Worm (Caenorhabditis elegans) whole organism, L4 larva: Measurements from ENCODE around the gene C17G1.5.
A peak's percentile ranks its signal among the peaks of the same experiment; 100 is the strongest.

ENCODE experiments used
- T26A8.4 ChIP-seq: fragments of 200-800 bp; sonication (Bioruptor generic); IDR thresholded peaks from 2 replicates; pipeline ENCODE4 v1.3.6; 2022; ENCODE audit warnings: missing genetic modification characterization, missing compliant biosample characterization
- Y48G9A.11 ChIP-seq: fragments of 200-800 bp; sonication (Bioruptor generic); IDR thresholded peaks from 2 replicates; pipeline ENCODE4 v1.3.6; 2022; ENCODE audit warnings: missing genetic modification reagents, missing genetic modification characterization, missing compliant biosample characterization
- Y5F2A.4 ChIP-seq: fragments of 200-800 bp; sonication (Bioruptor generic); optimal IDR thresholded peaks from 2 replicates; lab custom pipeline; 2018; ENCODE audit warnings: mild to moderate bottlenecking, missing genetic modification characterization, missing compliant biosample characterization
- ZK337.2 ChIP-seq: fragments of 200-800 bp; sonication (Bioruptor generic); IDR thresholded peaks from 2 replicates; pipeline ENCODE4 v1.3.6; 2022; ENCODE audit warnings: missing genetic modification reagents, missing genetic modification characterization, missing compliant biosample characterization
- aha-1 ChIP-seq: fragments of 150-350 bp; peaks from one replicate; lab custom pipeline; 2014; ENCODE audit warnings: missing biosample characterization, missing genetic modification characterization
- attf-4 ChIP-seq: sonication (generic microtip); optimal IDR thresholded peaks from 3 replicates; lab custom pipeline; 2017; ENCODE audit warnings: missing biosample characterization, missing genetic modification characterization
- ceh-20 ChIP-seq: fragments of 200-800 bp; sonication (Bioruptor generic); IDR thresholded peaks from 2 replicates; pipeline ENCODE4 v1.3.6; 2022; ENCODE audit warnings: missing genetic modification reagents, missing genetic modification characterization, missing compliant biosample characterization
- ceh-28 ChIP-seq: fragments of 150-350 bp; optimal IDR thresholded peaks from 2 replicates; lab custom pipeline; 2014; ENCODE audit warnings: missing biosample characterization, missing genetic modification reagents, missing genetic modification characterization
- ceh-44 ChIP-seq: fragments of 200-800 bp; sonication (Bioruptor generic); IDR thresholded peaks from 2 replicates; pipeline ENCODE4 v1.3.6; 2022; ENCODE audit warnings: missing genetic modification reagents, missing genetic modification characterization, missing compliant biosample characterization
- ceh-62 ChIP-seq: sonication (generic microtip); optimal IDR thresholded peaks from 2 replicates; lab custom pipeline; 2017; ENCODE audit warnings: missing biosample characterization, missing genetic modification characterization
- ces-1 ChIP-seq: fragments of 150-350 bp; sonication (generic microtip); optimal IDR thresholded peaks from 4 replicates; lab custom pipeline; 2014; ENCODE audit warnings: missing biosample characterization, missing genetic modification reagents, missing genetic modification characterization
- ctbp-1 ChIP-seq: fragments of 200-800 bp; sonication (Bioruptor generic); IDR thresholded peaks from 2 replicates; pipeline ENCODE4 v1.3.6; 2022; ENCODE audit warnings: missing genetic modification reagents, missing genetic modification characterization, missing compliant biosample characterization
- daf-16 ChIP-seq, 3 experiments: sonication (generic microtip); optimal IDR thresholded peaks; 2 replicates each; lab custom pipeline; 2016 to 2017; ENCODE audit warnings: missing genetic modification characterization in 3 of 3, missing genetic modification reagents in 3 of 3, mild to moderate bottlenecking in 2 of 3, missing compliant biosample characterization in 2 of 3, missing biosample characterization in 1 of 3, moderate library complexity in 1 of 3
- dmd-9 ChIP-seq: fragments of 200-800 bp; sonication (Bioruptor generic); IDR thresholded peaks from 2 replicates; pipeline ENCODE4 v1.3.6; 2022; ENCODE audit warnings: missing genetic modification reagents, missing genetic modification characterization, missing compliant biosample characterization
- dve-1 ChIP-seq: sonication (generic microtip); optimal IDR thresholded peaks from 2 replicates; lab custom pipeline; 2017; ENCODE audit warnings: antibody characterized with exemption, mild to moderate bottlenecking, missing genetic modification characterization, missing compliant biosample characterization; ENCODE audit not compliant: insufficient read depth
- egl-27 ChIP-seq: sonication (generic microtip); optimal IDR thresholded peaks from 3 replicates; lab custom pipeline; 2017; ENCODE audit warnings: missing biosample characterization, missing genetic modification reagents, missing genetic modification characterization
- fkh-10 ChIP-seq: fragments of 150-350 bp; optimal IDR thresholded peaks from 2 replicates; lab custom pipeline; 2014; ENCODE audit warnings: missing biosample characterization, missing genetic modification reagents, missing genetic modification characterization
- hlh-30 ChIP-seq: sonication (generic microtip); optimal IDR thresholded peaks from 2 replicates; lab custom pipeline; 2017; ENCODE audit warnings: antibody characterized with exemption, mild to moderate bottlenecking, missing genetic modification characterization, missing compliant biosample characterization; ENCODE audit not compliant: insufficient read depth
- hmg-1.1 ChIP-seq: fragments of 200-800 bp; sonication (Bioruptor generic); IDR thresholded peaks from 2 replicates; pipeline ENCODE4 v1.3.6; 2022; ENCODE audit warnings: missing genetic modification reagents, missing genetic modification characterization, missing compliant biosample characterization
- jun-1 ChIP-seq: fragments of 150-350 bp; optimal IDR thresholded peaks from 2 replicates; lab custom pipeline; 2014; ENCODE audit warnings: missing biosample characterization, missing genetic modification reagents, missing genetic modification characterization
- lin-39 ChIP-seq: fragments of 150-350 bp; optimal IDR thresholded peaks from 2 replicates; lab custom pipeline; 2014; ENCODE audit warnings: missing biosample characterization, missing genetic modification reagents, missing genetic modification characterization
- lsy-2 ChIP-seq, 2 experiments: fragments of 150-350 bp in 1 of 2; sonication (generic microtip) in 1 of 2; optimal IDR thresholded peaks; 2 replicates each; lab custom pipeline; 2014 to 2017; ENCODE audit warnings: missing biosample characterization in 2 of 2, missing genetic modification characterization in 2 of 2
- madf-5 ChIP-seq, 2 experiments: fragments of 200-800 bp; sonication (Bioruptor generic); IDR thresholded peaks; 2 replicates each; pipeline ENCODE4 v1.3.6; 2022; ENCODE audit warnings: missing compliant biosample characterization in 2 of 2, missing genetic modification characterization in 2 of 2
- mdt-29 ChIP-seq: fragments of 200-800 bp; sonication (Bioruptor generic); IDR thresholded peaks from 2 replicates; pipeline ENCODE4 v1.3.6; 2022; ENCODE audit warnings: missing genetic modification reagents, missing genetic modification characterization, missing compliant biosample characterization
- mep-1 ChIP-seq: fragments of 150-350 bp; sonication (generic microtip); optimal IDR thresholded peaks from 3 replicates; lab custom pipeline; 2014; ENCODE audit warnings: missing biosample characterization, missing genetic modification characterization
- mxl-2 ChIP-seq: fragments of 200-800 bp; sonication (Bioruptor generic); conservative IDR thresholded peaks from 2 replicates; pipeline ENCODE4 v1.3.6; 2022; ENCODE audit warnings: missing genetic modification reagents, missing genetic modification characterization, missing compliant biosample characterization
- nhr-10 ChIP-seq: fragments of 150-350 bp; optimal IDR thresholded peaks from 2 replicates; lab custom pipeline; 2014; ENCODE audit warnings: missing biosample characterization, missing genetic modification characterization
- nhr-11 ChIP-seq: fragments of 150-350 bp; optimal IDR thresholded peaks from 2 replicates; lab custom pipeline; 2014; ENCODE audit warnings: missing biosample characterization, missing genetic modification characterization
- nhr-237 ChIP-seq: sonication (generic microtip); optimal IDR thresholded peaks from 2 replicates; lab custom pipeline; 2017; ENCODE audit warnings: missing biosample characterization, missing genetic modification characterization
- nhr-28 ChIP-seq: fragments of 150-350 bp; optimal IDR thresholded peaks from 2 replicates; lab custom pipeline; 2014; ENCODE audit warnings: missing biosample characterization, missing genetic modification characterization
- nhr-42 ChIP-seq: fragments of 200-800 bp; sonication (Bioruptor generic); IDR thresholded peaks from 2 replicates; pipeline ENCODE4 v1.3.6; 2022; ENCODE audit warnings: missing genetic modification characterization, missing compliant biosample characterization
- php-3 ChIP-seq: fragments of 200-800 bp; sonication (Bioruptor generic); IDR thresholded peaks from 2 replicates; pipeline ENCODE4 v1.3.6; 2022; ENCODE audit warnings: missing genetic modification reagents, missing genetic modification characterization, missing compliant biosample characterization
- pqm-1 ChIP-seq: sonication (generic microtip); optimal IDR thresholded peaks from 2 replicates; lab custom pipeline; 2017; ENCODE audit warnings: missing biosample characterization, missing genetic modification characterization
- sdz-12 ChIP-seq: fragments of 200-800 bp; sonication (Bioruptor generic); optimal IDR thresholded peaks from 2 replicates; lab custom pipeline; 2018; ENCODE audit warnings: mild to moderate bottlenecking, missing genetic modification characterization, missing compliant biosample characterization
- set-16 ChIP-seq: fragments of 200-800 bp; sonication (Bioruptor generic); IDR thresholded peaks from 2 replicates; pipeline ENCODE4 v1.3.6; 2022; ENCODE audit warnings: missing genetic modification reagents, missing genetic modification characterization, missing compliant biosample characterization
- spr-3 ChIP-seq: fragments of 200-800 bp; sonication (Bioruptor generic); optimal IDR thresholded peaks from 2 replicates; lab custom pipeline; 2018; ENCODE audit warnings: mild to moderate bottlenecking, missing genetic modification characterization, missing compliant biosample characterization
- tag-97 ChIP-seq: fragments of 200-800 bp; sonication (Bioruptor generic); IDR thresholded peaks from 2 replicates; pipeline ENCODE4 v1.3.6; 2022; ENCODE audit warnings: missing genetic modification characterization, missing compliant biosample characterization
- tra-1 ChIP-seq: fragments of 200-800 bp; sonication (Bioruptor generic); IDR thresholded peaks from 2 replicates; pipeline ENCODE4 v1.3.6; 2022; ENCODE audit warnings: missing genetic modification reagents, missing genetic modification characterization, missing compliant biosample characterization
- unc-39 ChIP-seq: sonication (generic microtip); optimal IDR thresholded peaks from 2 replicates; lab custom pipeline; 2017; ENCODE audit warnings: missing biosample characterization, missing genetic modification characterization
- zfp-2 ChIP-seq: sonication (generic microtip); optimal IDR thresholded peaks from 2 replicates; lab custom pipeline; 2016; ENCODE audit warnings: mild to moderate bottlenecking, missing genetic modification characterization, missing compliant biosample characterization
- ztf-7 ChIP-seq: fragments of 150-350 bp; optimal IDR thresholded peaks from 2 replicates; lab custom pipeline; 2014; ENCODE audit warnings: missing biosample characterization, missing genetic modification characterization

C17G1.5 gene

DNA sequence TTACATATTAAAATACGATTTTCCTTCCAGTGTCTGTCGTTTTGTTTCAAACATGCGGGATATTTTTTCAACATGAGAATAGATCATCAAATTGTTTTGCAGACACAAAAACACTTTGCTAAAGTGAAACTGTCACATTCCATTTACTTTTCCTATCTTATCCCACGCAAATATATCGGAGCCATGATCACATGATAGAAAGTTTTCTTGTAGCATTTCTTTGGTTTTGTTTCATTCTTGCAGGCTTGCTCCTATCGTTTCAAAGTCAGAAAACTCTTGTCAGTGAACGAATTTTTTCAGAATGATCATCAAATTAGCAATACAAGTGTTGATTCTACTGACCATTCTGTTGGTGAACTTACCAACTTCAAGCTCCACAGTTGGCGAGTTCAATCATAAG, 17.3 kb upstream of the C17G1.5 start, which contains the start of gene C17G1.2:
Gene C17G1.2 (plus strand): TSS at position 301 of the 400 bp plus-strand sequence.
- no peak for TF ChIP-seq ZK337.2 (GFP tag; lab: Robert Waterston, UW)
- TF ChIP-seq sdz-12 (GFP tag; lab: Kevin White, UChicago), result no peak
- no peak for TF ChIP-seq ctbp-1
- no peak for TF ChIP-seq ceh-62 (tag; lab: Kevin White, UChicago)
- TF ChIP-seq mxl-2, result no peak
- TF ChIP-seq attf-4 (tag; lab: Kevin White, UChicago), result no peak
- TF ChIP-seq, all 104 proteins: peak for 0

DNA sequence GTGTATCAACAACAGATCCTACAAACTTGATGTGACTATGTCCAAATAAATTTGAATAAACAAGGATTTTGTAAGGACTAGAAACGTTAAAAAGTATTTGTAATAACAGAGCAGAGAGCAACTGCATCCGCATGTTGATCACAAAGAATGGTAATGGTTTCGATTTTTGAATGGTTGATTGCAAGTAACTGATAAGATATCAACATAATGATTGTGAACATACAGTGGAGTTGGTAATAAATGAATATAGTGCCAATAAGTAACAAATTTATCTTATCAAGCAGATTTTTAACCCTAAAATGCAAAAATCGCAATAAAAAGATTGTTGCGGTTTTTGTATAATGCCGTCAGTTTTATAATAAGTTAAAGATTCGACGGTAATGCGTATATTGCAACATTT, 13.6 kb upstream of the C17G1.5 start, which contains the start of gene ugt-23:
Gene ugt-23 (minus strand): TSS at position 212 of the 400 bp plus-strand sequence.
- TF ChIP-seq pqm-1 (tag; lab: Kevin White, UChicago), result peak; percentile 89
- no peak for TF ChIP-seq ceh-44 (GFP tag; lab: Robert Waterston, UW)
- TF ChIP-seq madf-5 (GFP tag; IDR thresholded peaks at IDR 0.05; lab: Robert Waterston, UW), result no peak
- TF ChIP-seq daf-16 (GFP tag; optimal IDR thresholded peaks at IDR 0.05; lab: Kevin White, UChicago), result no peak
- peak; percentile 72 for TF ChIP-seq daf-16 (tag; optimal IDR thresholded peaks at IDR 0.05; lab: Kevin White, UChicago)
- peak; percentile 63 for TF ChIP-seq nhr-28
- TF ChIP-seq dve-1 (tag; lab: Kevin White, UChicago), result peak; percentile 31
- TF ChIP-seq php-3 (GFP tag; lab: Robert Waterston, UW), result 0 out of 2 replicates have a peak, but pooled peaks have one; percentile 29
- no peak for TF ChIP-seq hmg-1.1 (GFP tag; lab: Robert Waterston, UW)

DNA sequence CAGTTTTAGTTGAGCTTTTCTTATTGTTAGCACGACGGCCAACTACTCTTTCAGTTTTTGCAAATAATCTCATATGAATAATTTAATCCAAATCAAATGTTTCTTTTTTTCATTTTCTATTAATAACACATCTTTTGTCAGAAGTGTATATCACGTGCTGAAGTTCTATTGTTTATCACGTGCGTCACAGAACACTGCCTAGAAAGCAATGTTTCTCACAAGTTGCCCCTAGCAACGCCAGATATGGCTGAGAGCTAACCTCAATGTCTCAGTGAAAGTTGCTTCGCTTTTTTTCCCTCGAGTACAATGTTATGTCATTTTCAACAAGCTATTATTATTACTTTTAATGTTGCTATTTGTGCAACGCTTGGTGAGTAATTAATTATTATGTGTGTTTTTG, 10.6 kb upstream of the C17G1.5 start:
- TF ChIP-seq zfp-2 (tag; lab: Kevin White, UChicago) (no peak), aha-1 (peak; percentile 36), nhr-11 (tag; lab: Kevin White, UChicago) (peak; percentile 22), hlh-30 (tag; lab: Kevin White, UChicago) (peak; percentile 34)
- TF ChIP-seq, all 104 proteins: peak for 3

DNA sequence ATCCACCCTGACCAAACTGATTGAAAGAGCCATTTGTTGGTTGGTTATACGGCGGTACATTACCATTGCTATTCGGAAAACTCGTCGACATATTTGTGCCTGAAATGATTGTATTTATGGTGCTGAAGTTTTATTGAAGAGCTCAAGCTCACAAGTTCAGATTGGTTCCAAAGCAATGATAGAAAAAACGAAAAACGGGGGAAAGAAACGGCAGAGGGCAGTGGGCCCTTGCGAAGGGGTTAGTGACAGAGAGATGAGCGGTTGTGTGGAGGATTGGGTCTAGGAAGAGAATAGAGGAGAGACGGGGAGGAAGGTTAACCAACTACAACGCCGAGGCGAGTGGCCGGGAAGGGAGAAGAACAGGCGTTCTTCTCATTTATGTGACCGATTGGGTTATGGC, 7.2 kb upstream of the C17G1.5 start, which contains the start of gene nra-3:
Gene nra-3 (minus strand): TSS at position 101 of the 400 bp plus-strand sequence.
- TF ChIP-seq T26A8.4 (GFP tag; lab: Robert Waterston, UW) (no peak), ctbp-1 (0 out of 2 replicates have a peak, but pooled peaks have one; percentile 17), spr-3 (GFP tag; lab: Kevin White, UChicago) (no peak), set-16 (GFP tag; lab: Robert Waterston, UW) (0 out of 2 replicates have a peak, but pooled peaks have one; percentile 15), tag-97 (GFP tag; lab: Robert Waterston, UW) (0 out of 2 replicates have a peak, but pooled peaks have one; percentile 27)

DNA sequence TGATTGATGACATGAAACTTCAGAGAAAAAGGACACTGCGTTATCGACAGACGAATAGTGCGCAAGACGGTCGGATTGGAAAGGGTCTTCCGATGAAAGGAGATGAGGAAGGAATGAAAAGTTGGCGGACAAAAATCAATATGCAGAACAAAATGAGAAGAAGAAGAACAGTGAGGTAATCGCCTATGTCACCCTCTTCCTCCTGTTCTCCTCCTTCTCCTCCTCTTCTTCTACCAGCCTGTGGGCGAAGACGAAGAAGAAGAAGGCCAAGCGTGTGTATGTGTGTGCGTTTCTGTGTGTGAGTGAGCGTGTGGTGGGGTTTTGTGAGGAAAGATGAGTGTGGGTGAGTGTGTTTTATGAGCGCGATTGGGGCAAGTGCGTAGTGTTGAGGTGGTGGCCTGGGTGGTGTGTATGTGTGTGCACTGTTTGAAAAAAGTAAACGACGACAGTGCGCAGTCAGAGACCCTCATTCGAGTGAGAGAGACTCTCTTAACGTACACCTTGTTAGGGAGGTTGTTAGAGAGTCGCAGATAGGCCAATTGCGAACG, 6.3 kb upstream of the C17G1.5 start, which contains the start of gene tsp-21:
Gene tsp-21 (plus strand): TSS at position 146 of the 548 bp plus-strand sequence.
- TF ChIP-seq Y5F2A.4, result no peak
- TF ChIP-seq sdz-12 (GFP tag; lab: Kevin White, UChicago), result no peak
- no peak for TF ChIP-seq mxl-2
- peak; percentile 54 for TF ChIP-seq nhr-10 (tag; lab: Kevin White, UChicago)
- TF ChIP-seq dmd-9 (GFP tag; lab: Robert Waterston, UW), result no peak
- peak; percentile 77 to 78 for TF ChIP-seq lsy-2 (tag; optimal IDR thresholded peaks at IDR 0.05; lab: Kevin White, UChicago)
- TF ChIP-seq tra-1 (GFP tag; lab: Robert Waterston, UW), result no peak
- 0 out of 2 replicates have a peak, but pooled peaks have one; percentile 43 for TF ChIP-seq nhr-42 (GFP tag; lab: Robert Waterston, UW)
- TF ChIP-seq jun-1 (tag; lab: Kevin White, UChicago), result peak; percentile 33
- peak; percentile 27 for TF ChIP-seq nhr-237
- no peak for TF ChIP-seq egl-27 (tag; lab: Kevin White, UChicago)
- TF ChIP-seq lin-39, result no peak
- TF ChIP-seq nhr-11 (tag; lab: Kevin White, UChicago), result peak; percentile 61
- TF ChIP-seq Y48G9A.11 (GFP tag; lab: Robert Waterston, UW), result no peak
- peak; percentile 32 for TF ChIP-seq ztf-7 (tag; lab: Kevin White, UChicago)
- TF ChIP-seq ceh-62 (tag; lab: Kevin White, UChicago), result no peak
- TF ChIP-seq unc-39 (tag; lab: Kevin White, UChicago), result no peak
- peak; percentile 96 for TF ChIP-seq mep-1 (tag; lab: Kevin White, UChicago)
- peak; percentile 95 for TF ChIP-seq dve-1 (tag; lab: Kevin White, UChicago)
- peak; percentile 66 for TF ChIP-seq set-16 (GFP tag; lab: Robert Waterston, UW)
- TF ChIP-seq pqm-1 (tag; lab: Kevin White, UChicago), result peak; percentile 36
- 0 out of 2 replicates have a peak, but pooled peaks have one; percentile 11 for TF ChIP-seq ceh-20 (GFP tag; lab: Robert Waterston, UW)
- TF ChIP-seq ces-1 (GFP tag; lab: Kevin White, UChicago), result no peak
- TF ChIP-seq mdt-29 (GFP tag; lab: Robert Waterston, UW), result no peak
- no peak for TF ChIP-seq fkh-10 (GFP tag; lab: Kevin White, UChicago)
- TF ChIP-seq ceh-28 (tag; lab: Kevin White, UChicago), result peak; percentile 47
